Fruit fly (Drosophila melanogaster): ENCODE results near the gene Ranbp21.

Gene Ranbp21

DNA sequence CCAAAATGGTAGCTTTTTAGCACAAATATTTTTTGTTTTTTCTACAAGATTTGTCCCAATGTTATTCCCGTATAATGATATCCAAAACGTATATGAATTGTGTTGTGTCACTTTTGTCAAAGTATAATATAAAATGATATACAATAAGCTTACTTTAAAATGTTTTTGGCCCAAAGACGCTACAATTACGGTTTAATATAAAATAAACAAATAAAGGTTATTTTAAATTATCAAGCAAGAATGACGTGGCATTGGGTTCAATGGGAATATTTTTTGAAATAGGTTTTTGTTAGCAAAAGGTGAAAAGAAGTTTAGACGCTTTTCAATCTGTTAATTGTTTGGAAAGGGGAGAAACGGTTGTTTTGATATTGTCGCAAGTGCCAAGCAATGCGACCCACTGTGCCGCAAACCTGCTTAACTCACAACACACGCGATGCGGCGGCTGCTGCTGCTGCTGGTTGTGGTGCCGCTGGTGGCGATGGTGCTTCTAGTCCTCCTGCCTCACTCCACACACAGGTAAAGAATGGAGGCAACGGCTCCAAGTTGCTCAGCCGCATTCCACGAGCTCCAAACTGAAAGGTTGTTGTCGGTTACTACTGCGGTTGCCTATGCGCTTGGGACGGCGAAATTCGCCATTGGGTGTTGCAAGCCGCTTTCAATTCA, 11.3 kb upstream of the Ranbp21 start (continued):
- TF ChIP-seq sens (GFP tag) (peak; percentile 91), nerfin-1 (tag; optimal IDR thresholded peaks at IDR 0.05) (peak; percentile 44), CG2120 (GFP tag; optimal IDR thresholded peaks at IDR 0.05) (peak; percentile 62), Hr51 (GFP tag; optimal IDR thresholded peaks at IDR 0.05) (peak in 1 of 2 experiments; percentile 49), CG2889 (GFP tag; IDR thresholded peaks at IDR 0.05) (no peak), Trl (optimal IDR thresholded peaks at IDR 0.05) (peak in 1 of 2 experiments; percentile 43), Trl (GFP tag; optimal IDR thresholded peaks at IDR 0.05) (no peak), wek (GFP tag; optimal IDR thresholded peaks at IDR 0.05) (no peak), fru (optimal IDR thresholded peaks at IDR 0.05) (no peak), Myb (GFP tag; optimal IDR thresholded peaks at IDR 0.05) (no peak), Doc3 (GFP tag; IDR thresholded peaks at IDR 0.05; ENCODE audit: partially characterized antibody) (no peak), CG3838 (GFP tag; optimal IDR thresholded peaks at IDR 0.05) (no peak), wdn (GFP tag; IDR thresholded peaks at IDR 0.05) (no peak), Deaf1 (tag; optimal IDR thresholded peaks at IDR 0.05) (no peak), Scr (GFP tag; IDR thresholded peaks at IDR 0.05; ENCODE audit: partially characterized antibody) (no peak), pb (GFP tag; optimal IDR thresholded peaks at IDR 0.05) (no peak), CG9932 (GFP tag; IDR thresholded peaks at IDR 0.05) (0 out of 2 replicates have a peak, but pooled peaks have one; percentile 4), BEAF-32 (GFP tag; optimal IDR thresholded peaks at IDR 0.05) (no peak), Xbp1 (GFP tag; optimal IDR thresholded peaks at IDR 0.05) (peak; percentile 38), CG34422 (GFP tag; IDR thresholded peaks at IDR 0.05) (no peak), cwo (GFP tag; optimal IDR thresholded peaks at IDR 0.05) (peak; percentile 47), rib (GFP tag; IDR thresholded peaks at IDR 0.05) (no peak), CG17568 (GFP tag; optimal IDR thresholded peaks at IDR 0.05) (no peak), Fer2 (tag; optimal IDR thresholded peaks at IDR 0.05) (no peak), tio (GFP tag; optimal IDR thresholded peaks at IDR 0.05) (no peak), seq (GFP tag; IDR thresholded peaks at IDR 0.05) (no peak), hkb (optimal IDR thresholded peaks at IDR 0.05) (no peak), hkb (GFP tag; IDR thresholded peaks at IDR 0.05) (no peak), tin (GFP tag; optimal IDR thresholded peaks at IDR 0.05) (no peak), CG9437 (GFP tag; optimal IDR thresholded peaks at IDR 0.05) (peak; percentile 76), CG4707 (GFP tag; optimal IDR thresholded peaks at IDR 0.05) (peak; percentile 44), crol (GFP tag; IDR thresholded peaks at IDR 0.05) (no peak), peb (GFP tag; IDR thresholded peaks at IDR 0.05) (no peak), dmrt99B (tag; optimal IDR thresholded peaks at IDR 0.05) (peak; percentile 72), CG7963 (GFP tag; IDR thresholded peaks at IDR 0.05; ENCODE audit: partially characterized antibody) (no peak), exex (tag; optimal IDR thresholded peaks at IDR 0.05) (no peak), CG8359 (GFP tag; optimal IDR thresholded peaks at IDR 0.05; ENCODE audit: borderline replicate concordance) (no peak), Side (GFP tag; optimal IDR thresholded peaks at IDR 0.05) (no peak), CG8281 (tag; optimal IDR thresholded peaks at IDR 0.05) (no peak), phol (tag; optimal IDR thresholded peaks at IDR 0.05) (peak; percentile 59), Mes4 (GFP tag; optimal IDR thresholded peaks at IDR 0.05) (no peak), CG42726 (GFP tag; IDR thresholded peaks at IDR 0.05; ENCODE audit: partially characterized antibody) (no peak), fu2 (GFP tag; optimal IDR thresholded peaks at IDR 0.05) (no peak), Nf-YB (GFP tag; optimal IDR thresholded peaks at IDR 0.05) (no peak), CG10959 (GFP tag; IDR thresholded peaks at IDR 0.05) (no peak), chif (GFP tag; optimal IDR thresholded peaks at IDR 0.05) (peak in 1 of 2 experiments; percentile 3), CG12219 (GFP tag; optimal IDR thresholded peaks at IDR 0.05) (no peak), CG8290 (GFP tag; optimal IDR thresholded peaks at IDR 0.05) (no peak), CG8290 (tag; optimal IDR thresholded peaks at IDR 0.05) (no peak), CG6689 (GFP tag; IDR thresholded peaks at IDR 0.05) (peak; percentile 29; the same call in 1 of the 2 replicates), her (GFP tag; optimal IDR thresholded peaks at IDR 0.05) (no peak)

All from whole organism, embryonic.